Fruit fly (Drosophila melanogaster) whole organism, pupa: ENCODE results near the gene GlcAT-S.

ENCODE experiments used
- CG10348 ChIP-seq: fragments of 200-800 bp; sonication (Bioruptor generic); IDR thresholded peaks from 2 replicates; pipeline ENCODE4 v1.3.6; 2022; ENCODE audit warnings: missing biosample characterization, missing genetic modification characterization
- CG13204 ChIP-seq: fragments of 200-800 bp; sonication (Bioruptor generic); optimal IDR thresholded peaks from 2 replicates; lab custom pipeline; 2018; ENCODE audit warnings: missing biosample characterization, mild to moderate bottlenecking, missing genetic modification characterization, moderate library complexity
- CG15710 ChIP-seq: fragments of 200-800 bp; sonication (Bioruptor generic); optimal IDR thresholded peaks from 2 replicates; lab custom pipeline; 2018; ENCODE audit warnings: missing biosample characterization, mild to moderate bottlenecking, missing genetic modification characterization, moderate library complexity
- CG17806 ChIP-seq: fragments of 200-800 bp; sonication (Bioruptor generic); optimal IDR thresholded peaks from 2 replicates; lab custom pipeline; 2018; ENCODE audit warnings: missing biosample characterization, mild to moderate bottlenecking, missing genetic modification characterization, moderate library complexity
- CG34367 ChIP-seq: fragments of 200-800 bp; sonication (Bioruptor generic); optimal IDR thresholded peaks from 2 replicates; lab custom pipeline; 2018; ENCODE audit warnings: missing biosample characterization, mild to moderate bottlenecking, missing genetic modification characterization
- CG8159 ChIP-seq: fragments of 200-800 bp; sonication (Bioruptor generic); optimal IDR thresholded peaks from 3 replicates; lab custom pipeline; 2018; ENCODE audit warnings: missing biosample characterization, mild to moderate bottlenecking, missing genetic modification characterization, moderate library complexity
- CG8301 ChIP-seq: fragments of 200-800 bp; sonication (Bioruptor generic); optimal IDR thresholded peaks from 2 replicates; lab custom pipeline; 2018; ENCODE audit warnings: missing biosample characterization, mild to moderate bottlenecking, missing genetic modification characterization
- D1 ChIP-seq: fragments of 200-800 bp; sonication (Bioruptor generic); optimal IDR thresholded peaks from 2 replicates; lab custom pipeline; 2018; ENCODE audit warnings: missing biosample characterization, mild to moderate bottlenecking, missing genetic modification characterization, moderate library complexity
- EcR ChIP-seq: fragments of 200-800 bp; sonication (Bioruptor generic); optimal IDR thresholded peaks from 3 replicates; lab custom pipeline; 2019; ENCODE audit warnings: missing biosample characterization, missing genetic modification characterization, mild to moderate bottlenecking, moderate library complexity, missing genetic modification reagents
- Pif1A ChIP-seq: fragments of 200-800 bp; sonication (Bioruptor generic); optimal IDR thresholded peaks from 3 replicates; lab custom pipeline; 2016; ENCODE audit warnings: missing biosample characterization, missing genetic modification characterization
- Snoo ChIP-seq: fragments of 200-800 bp; sonication (Bioruptor generic); optimal IDR thresholded peaks from 3 replicates; lab custom pipeline; 2017; ENCODE audit warnings: missing biosample characterization, mild to moderate bottlenecking, missing genetic modification characterization, inconsistent platforms
- rn ChIP-seq: fragments of 200-800 bp; sonication (Bioruptor generic); IDR thresholded peaks from 2 replicates; pipeline ENCODE4 v1.3.6; 2022; ENCODE audit warnings: missing biosample characterization, missing genetic modification characterization

DNA sequence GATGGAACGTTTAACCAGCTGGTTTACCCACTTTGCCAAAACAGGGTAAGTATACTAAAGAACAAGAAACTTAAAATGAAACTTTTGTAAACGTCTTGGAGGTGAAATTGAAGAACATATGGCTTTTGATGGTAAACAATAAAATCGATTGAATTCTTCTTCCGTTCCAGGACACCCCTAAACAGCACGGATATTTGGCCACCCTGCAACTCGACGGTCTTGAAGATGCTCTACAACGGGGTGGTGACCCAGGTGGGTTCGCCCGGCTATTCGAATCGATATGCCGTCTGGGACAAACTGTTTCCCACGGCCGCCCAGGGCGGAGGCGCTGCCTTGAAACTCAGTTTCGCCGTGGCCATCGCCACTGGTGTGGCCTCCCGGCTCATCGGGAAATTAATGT is 25.1 kb upstream of the GlcAT-S start:
- no peak for TF ChIP-seq CG17806 (tag; lab: Kevin White, UChicago)
- TF ChIP-seq CG13204 (GFP tag; lab: Kevin White, UChicago): no peak
- TF ChIP-seq rn: no peak
- no peak for TF ChIP-seq CG34367 (tag; lab: Kevin White, UChicago)
- no peak for TF ChIP-seq EcR (GFP tag; lab: Kevin White, UChicago)
- TF ChIP-seq D1 (tag; lab: Kevin White, UChicago): no peak
- TF ChIP-seq CG8159: no peak
- no peak for TF ChIP-seq Snoo (tag; lab: Kevin White, UChicago)
- TF ChIP-seq CG8301: no peak
- no peak for TF ChIP-seq Pif1A
- no peak for TF ChIP-seq CG15710
- no peak for TF ChIP-seq CG10348 (GFP tag; lab: Robert Waterston, UW)
